Fruit fly (Drosophila melanogaster) whole organism, embryonic: ENCODE data around the gene Oatp26F.

Source experiments
- Ada2b ChIP-seq: fragments of 200-800 bp; sonication (Bioruptor generic); IDR thresholded peaks from 2 replicates; pipeline ENCODE4 v1.3.6; 2022; ENCODE audit warnings: missing biosample characterization, missing genetic modification characterization
- B-H1 ChIP-seq: fragments of 200-800 bp; sonication (Bioruptor generic); IDR thresholded peaks from 3 replicates; pipeline ENCODE4 v1.3.6; 2022; ENCODE audit warnings: missing biosample characterization, missing genetic modification characterization
- Bdp1 ChIP-seq: fragments of 200-800 bp; sonication (Bioruptor generic); optimal IDR thresholded peaks from 3 replicates; lab custom pipeline; 2016; ENCODE audit warnings: missing biosample characterization, missing genetic modification characterization
- CG13775 ChIP-seq: fragments of 200-800 bp; sonication (Bioruptor generic); optimal IDR thresholded peaks from 3 replicates; lab custom pipeline; 2017; ENCODE audit warnings: missing biosample characterization, mild to moderate bottlenecking, missing genetic modification characterization
- CG14710 ChIP-seq: fragments of 200-800 bp; sonication (Bioruptor generic); optimal IDR thresholded peaks from 3 replicates; lab custom pipeline; 2019; ENCODE audit warnings: missing biosample characterization, mild to moderate bottlenecking, missing genetic modification characterization, moderate library complexity
- CG15479 ChIP-seq: fragments of 200-800 bp; sonication (Bioruptor generic); optimal IDR thresholded peaks from 3 replicates; lab custom pipeline; 2019; ENCODE audit warnings: missing biosample characterization, mild to moderate bottlenecking, missing genetic modification characterization, moderate library complexity
- CG1647 ChIP-seq: fragments of 200-800 bp; sonication (Bioruptor generic); optimal IDR thresholded peaks from 3 replicates; lab custom pipeline; 2016; ENCODE audit warnings: missing biosample characterization, missing genetic modification characterization
- CG17328 ChIP-seq: fragments of 200-800 bp; sonication (Bioruptor generic); IDR thresholded peaks from 2 replicates; pipeline ENCODE4 v1.3.6; 2022; ENCODE audit warnings: missing biosample characterization, missing genetic modification characterization
- CG17802 ChIP-seq: fragments of 200-800 bp; sonication (Bioruptor generic); optimal IDR thresholded peaks from 2 replicates; lab custom pipeline; 2018; ENCODE audit warnings: missing biosample characterization, mild to moderate bottlenecking, missing genetic modification characterization, moderate library complexity
- CG2116 ChIP-seq: fragments of 200-800 bp; sonication (Bioruptor generic); optimal IDR thresholded peaks from 3 replicates; lab custom pipeline; 2018; ENCODE audit warnings: missing biosample characterization, mild to moderate bottlenecking, missing genetic modification characterization
- CG2199 ChIP-seq: fragments of 200-800 bp; sonication (Bioruptor generic); IDR thresholded peaks from 3 replicates; pipeline ENCODE4 v1.3.6; 2022; ENCODE audit warnings: missing biosample characterization, missing genetic modification characterization
- CG2889 ChIP-seq: fragments of 200-800 bp; sonication (Bioruptor generic); IDR thresholded peaks from 3 replicates; pipeline ENCODE4 v1.3.6; 2022; ENCODE audit warnings: missing biosample characterization, missing genetic modification characterization
- CG30431 ChIP-seq: fragments of 200-800 bp; sonication (Bioruptor generic); optimal IDR thresholded peaks from 2 replicates; lab custom pipeline; 2017; ENCODE audit warnings: missing biosample characterization, missing genetic modification characterization
- CG32532 ChIP-seq: fragments of 200-800 bp; sonication (Bioruptor generic); IDR thresholded peaks from 2 replicates; pipeline ENCODE4 v1.3.6; 2022; ENCODE audit warnings: missing biosample characterization, missing genetic modification characterization
- CG34224 ChIP-seq: fragments of 200-800 bp; sonication (Bioruptor generic); IDR thresholded peaks from 3 replicates; pipeline ENCODE4 v1.3.6; 2022; ENCODE audit warnings: missing biosample characterization, missing genetic modification characterization; ENCODE audit not compliant: partially characterized antibody
- CG34376 ChIP-seq: fragments of 200-800 bp; sonication (Bioruptor generic); optimal IDR thresholded peaks from 2 replicates; lab custom pipeline; 2018; ENCODE audit warnings: missing biosample characterization, mild to moderate bottlenecking, missing genetic modification characterization
- CG7372 ChIP-seq: fragments of 200-800 bp; sonication (Bioruptor generic); IDR thresholded peaks from 2 replicates; pipeline ENCODE4 v1.3.6; 2022; ENCODE audit warnings: missing biosample characterization, missing genetic modification characterization
- CG7786 ChIP-seq: fragments of 200-800 bp; sonication (Bioruptor generic); optimal IDR thresholded peaks from 2 replicates; lab custom pipeline; 2016; ENCODE audit warnings: missing biosample characterization, missing genetic modification characterization
- CG8281 ChIP-seq: fragments of 200-800 bp; sonication (Bioruptor generic); optimal IDR thresholded peaks from 2 replicates; lab custom pipeline; 2018; ENCODE audit warnings: missing biosample characterization, mild to moderate bottlenecking, missing genetic modification characterization, moderate library complexity
- CG9727 ChIP-seq: fragments of 200-800 bp; sonication (Bioruptor generic); optimal IDR thresholded peaks from 3 replicates; lab custom pipeline; 2017; ENCODE audit warnings: missing biosample characterization, mild to moderate bottlenecking, missing genetic modification characterization
- CrebB ChIP-seq: fragments of 200-800 bp; sonication (Bioruptor generic); optimal IDR thresholded peaks from 3 replicates; lab custom pipeline; 2018; ENCODE audit warnings: missing biosample characterization, mild to moderate bottlenecking, missing genetic modification characterization
- Dek ChIP-seq: fragments of 200-800 bp; sonication (Bioruptor generic); optimal IDR thresholded peaks from 3 replicates; lab custom pipeline; 2019; ENCODE audit warnings: missing biosample characterization, mild to moderate bottlenecking, missing genetic modification characterization, moderate library complexity
- Elba2 ChIP-seq: fragments of 200-800 bp; sonication (Bioruptor generic); optimal IDR thresholded peaks from 3 replicates; lab custom pipeline; 2016; ENCODE audit warnings: missing biosample characterization, missing genetic modification characterization
- Fer1 ChIP-seq: fragments of 200-800 bp; sonication (Bioruptor generic); optimal IDR thresholded peaks from 2 replicates; lab custom pipeline; 2017; ENCODE audit warnings: missing biosample characterization, mild to moderate bottlenecking, missing genetic modification characterization
- Jarid2 ChIP-seq: fragments of 200-800 bp; sonication (Bioruptor generic); optimal IDR thresholded peaks from 3 replicates; lab custom pipeline; 2017; ENCODE audit warnings: mild to moderate bottlenecking, missing biosample characterization, missing genetic modification reagents, missing genetic modification characterization
- Mes4 ChIP-seq: fragments of 200-800 bp; sonication (Bioruptor generic); optimal IDR thresholded peaks from 2 replicates; lab custom pipeline; 2016; ENCODE audit warnings: missing biosample characterization, missing genetic modification characterization
- Myb ChIP-seq: fragments of 200-800 bp; sonication (Bioruptor generic); optimal IDR thresholded peaks from 2 replicates; lab custom pipeline; 2016; ENCODE audit warnings: missing biosample characterization, missing genetic modification characterization
- NFAT ChIP-seq: fragments of 200-800 bp; sonication (Bioruptor generic); IDR thresholded peaks from 2 replicates; pipeline ENCODE4 v1.3.6; 2022; ENCODE audit warnings: missing biosample characterization, missing genetic modification characterization
- Side ChIP-seq: fragments of 200-800 bp; sonication (Bioruptor generic); optimal IDR thresholded peaks from 2 replicates; lab custom pipeline; 2016; ENCODE audit warnings: missing biosample characterization, missing genetic modification characterization
- Stat92E ChIP-seq, 3 experiments: fragments of >200 bp in 2 of 3; fragments of 200-800 bp in 1 of 3; sonication (Bioruptor generic) in 1 of 3; optimal IDR thresholded peaks; 2 replicates each; lab custom pipeline; 2017 to 2019; ENCODE audit warnings: missing biosample characterization in 3 of 3, missing genetic modification characterization in 3 of 3, mild to moderate bottlenecking in 1 of 3, moderate library complexity in 1 of 3
- ap ChIP-seq: fragments of 200-800 bp; sonication (Bioruptor generic); IDR thresholded peaks from 2 replicates; pipeline ENCODE4 v1.3.6; 2022; ENCODE audit warnings: missing biosample characterization, missing genetic modification characterization
- bcd ChIP-seq: fragments of 200-800 bp; sonication (Bioruptor generic); optimal IDR thresholded peaks from 2 replicates; lab custom pipeline; 2017; ENCODE audit warnings: missing biosample characterization, mild to moderate bottlenecking, missing genetic modification characterization
- bowl ChIP-seq: fragments of 200-800 bp; sonication (Bioruptor generic); IDR thresholded peaks from 2 replicates; pipeline ENCODE4 v1.3.6; 2022; ENCODE audit warnings: missing biosample characterization, missing genetic modification characterization
- br ChIP-seq: fragments of >200 bp; optimal IDR thresholded peaks from 2 replicates; lab custom pipeline; 2017
- crp ChIP-seq, 2 experiments: fragments of 200-800 bp; sonication (Bioruptor generic); optimal IDR thresholded peaks; 2 replicates in 1 of 2; 3 replicates in 1 of 2; lab custom pipeline; 2017; ENCODE audit warnings: missing biosample characterization in 2 of 2, missing genetic modification characterization in 2 of 2, mild to moderate bottlenecking in 1 of 2, moderate library complexity in 1 of 2
- disco-r ChIP-seq: fragments of 200-800 bp; sonication (Bioruptor generic); optimal IDR thresholded peaks from 2 replicates; lab custom pipeline; 2016; ENCODE audit warnings: missing biosample characterization, missing genetic modification characterization
- fd64A ChIP-seq: fragments of 200-800 bp; sonication (Bioruptor generic); optimal IDR thresholded peaks from 3 replicates; lab custom pipeline; 2018; ENCODE audit warnings: missing biosample characterization, mild to moderate bottlenecking, missing genetic modification characterization
- grn ChIP-seq: fragments of 200-800 bp; sonication (Bioruptor generic); optimal IDR thresholded peaks from 3 replicates; lab custom pipeline; 2017; ENCODE audit warnings: missing biosample characterization, missing genetic modification characterization
- ind ChIP-seq: fragments of 200-800 bp; sonication (Bioruptor generic); optimal IDR thresholded peaks from 3 replicates; lab custom pipeline; 2016; ENCODE audit warnings: missing biosample characterization, missing genetic modification characterization
- kni ChIP-seq: fragments of 200-800 bp; sonication (Bioruptor generic); optimal IDR thresholded peaks from 3 replicates; lab custom pipeline; 2017; ENCODE audit warnings: mild to moderate bottlenecking, missing biosample characterization, missing genetic modification reagents, missing genetic modification characterization
- lab ChIP-seq: fragments of 200-800 bp; sonication (Bioruptor generic); optimal IDR thresholded peaks from 3 replicates; lab custom pipeline; 2017; ENCODE audit warnings: missing biosample characterization, missing genetic modification characterization, mild to moderate bottlenecking, moderate library complexity, missing genetic modification reagents
- mam ChIP-seq: fragments of 200-800 bp; sonication (Bioruptor generic); optimal IDR thresholded peaks from 3 replicates; lab custom pipeline; 2016; ENCODE audit warnings: missing biosample characterization, missing genetic modification characterization
- otp ChIP-seq: fragments of 200-800 bp; sonication (Bioruptor generic); IDR thresholded peaks from 3 replicates; pipeline ENCODE4, ENCODE4 v1.3.6; 2022; ENCODE audit warnings: missing biosample characterization, missing genetic modification characterization
- pb ChIP-seq: fragments of 200-800 bp; sonication (Bioruptor generic); optimal IDR thresholded peaks from 3 replicates; lab custom pipeline; 2016; ENCODE audit warnings: missing biosample characterization, missing genetic modification characterization
- psq ChIP-seq: fragments of 200-800 bp; sonication (Bioruptor generic); optimal IDR thresholded peaks from 2 replicates; lab custom pipeline; 2017; ENCODE audit warnings: missing biosample characterization, missing genetic modification characterization
- sc ChIP-seq, 3 experiments: fragments of >200 bp in 2 of 3; fragments of 200-800 bp in 1 of 3; sonication (Bioruptor generic) in 1 of 3; optimal IDR thresholded peaks; 2 replicates in 2 of 3; 3 replicates in 1 of 3; lab custom pipeline; 2017; ENCODE audit warnings: mild to moderate bottlenecking in 1 of 3, missing biosample characterization in 1 of 3, missing genetic modification characterization in 1 of 3, missing genetic modification reagents in 1 of 3
- seq ChIP-seq: fragments of 200-800 bp; sonication (Bioruptor generic); IDR thresholded peaks from 2 replicates; pipeline ENCODE4 v1.3.6; 2022; ENCODE audit warnings: missing biosample characterization, missing genetic modification characterization
- sob ChIP-seq: fragments of 200-800 bp; sonication (Bioruptor generic); IDR thresholded peaks from 2 replicates; pipeline ENCODE4 v1.3.6; 2022; ENCODE audit warnings: missing biosample characterization, missing genetic modification characterization
- vfl ChIP-seq: fragments of 200-800 bp; sonication (Bioruptor generic); optimal IDR thresholded peaks from 2 replicates; lab custom pipeline; 2016; ENCODE audit warnings: missing biosample characterization, missing genetic modification characterization
- wdn ChIP-seq: fragments of 200-800 bp; sonication (Bioruptor generic); IDR thresholded peaks from 2 replicates; pipeline ENCODE4 v1.3.6; 2022; ENCODE audit warnings: missing biosample characterization, missing genetic modification characterization

Gene Oatp26F

DNA sequence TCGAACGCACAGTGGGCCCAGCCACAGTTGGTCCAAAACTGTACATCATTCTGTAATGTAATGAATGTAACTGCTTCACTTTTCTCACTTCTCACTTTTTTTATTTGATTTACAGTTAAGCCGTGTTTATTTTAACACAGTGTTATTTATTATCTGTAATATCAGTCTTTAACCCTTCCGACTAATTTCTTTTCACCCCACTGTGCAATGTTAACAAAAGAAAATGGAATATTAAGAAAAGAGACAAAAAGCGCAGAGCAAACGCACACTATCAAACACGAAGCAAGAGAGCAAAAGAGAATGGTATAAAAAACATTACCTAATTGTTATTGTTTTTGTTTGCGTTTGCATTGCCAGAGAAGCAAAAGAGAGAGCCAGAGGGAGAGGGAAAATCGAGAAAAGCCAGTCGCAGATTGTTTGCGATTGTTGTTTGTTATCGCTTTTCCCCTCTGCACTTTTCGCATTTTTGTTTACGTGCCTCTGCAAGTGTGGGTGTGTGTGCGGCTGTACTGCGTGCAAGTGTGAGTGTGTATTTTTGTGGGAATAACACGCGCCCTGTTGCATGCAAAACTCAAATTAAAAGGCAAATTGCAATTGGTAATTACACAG is 15.0 kb upstream of the Oatp26F start (continued):
- no peak for TF ChIP-seq sc (optimal IDR thresholded peaks at IDR 0.05; lab: Kevin White, UChicago)
- TF ChIP-seq sc (GFP tag; optimal IDR thresholded peaks at IDR 0.05; lab: Kevin White, UChicago) = peak; percentile 98
- TF ChIP-seq CrebB (tag; lab: Kevin White, UChicago) = peak; percentile 97
- TF ChIP-seq CG9727 = peak; percentile 98
- TF ChIP-seq Jarid2 = peak; percentile 88
- TF ChIP-seq CG14710 (tag; lab: Kevin White, UChicago) = peak; percentile 97
- no peak for TF ChIP-seq br
- peak; percentile 97 for TF ChIP-seq CG1647
- TF ChIP-seq CG2199 (GFP tag; lab: Robert Waterston, UW) = peak; percentile 98
- TF ChIP-seq Myb = peak; percentile 90
- peak; percentile 98 for TF ChIP-seq CG17328
- peak; percentile 65 for TF ChIP-seq Elba2 (GFP tag; lab: Kevin White, UChicago)
- TF ChIP-seq CG34224 = no peak
- peak; percentile 98 for TF ChIP-seq Fer1 (GFP tag; lab: Kevin White, UChicago)
- peak; percentile 98 for TF ChIP-seq Ada2b (GFP tag; lab: Robert Waterston, UW)
- TF ChIP-seq CG17802 (tag; lab: Kevin White, UChicago) = peak; percentile 88
- peak; percentile 97 for TF ChIP-seq fd64A (GFP tag; lab: Kevin White, UChicago)
- peak; percentile 98 for TF ChIP-seq otp (GFP tag; lab: Robert Waterston, UW)
- peak; percentile 96 for TF ChIP-seq CG34376 (GFP tag; lab: Kevin White, UChicago)
- TF ChIP-seq Bdp1 (GFP tag; lab: Kevin White, UChicago) = peak; percentile 95
- TF ChIP-seq CG13775 (GFP tag; lab: Kevin White, UChicago) = peak; percentile 96
- peak; percentile 98 for TF ChIP-seq Side (GFP tag; lab: Kevin White, UChicago)
- TF ChIP-seq vfl (GFP tag; lab: Kevin White, UChicago) = peak; percentile 96
- TF ChIP-seq wdn = peak; percentile 94
- peak; percentile 96 for TF ChIP-seq sob (GFP tag; lab: Robert Waterston, UW)
- TF ChIP-seq NFAT (GFP tag; lab: Robert Waterston, UW) = peak; percentile 96
- TF ChIP-seq CG8281 = peak; percentile 92
- peak; percentile 97 for TF ChIP-seq CG32532 (GFP tag; lab: Robert Waterston, UW)
- peak; percentile 98 for TF ChIP-seq pb (GFP tag; lab: Kevin White, UChicago)
- peak; percentile 98 for TF ChIP-seq mam
- peak; percentile 34 to 73 for TF ChIP-seq crp (GFP tag; optimal IDR thresholded peaks at IDR 0.05; lab: Kevin White, UChicago)
- TF ChIP-seq kni (GFP tag; lab: Kevin White, UChicago) = peak; percentile 97
- peak; percentile 98 for TF ChIP-seq CG30431 (GFP tag; lab: Kevin White, UChicago)
- peak; percentile 92 for TF ChIP-seq CG2116
- peak in 1 of 3 experiments; percentile 94 for TF ChIP-seq Stat92E (GFP tag; optimal IDR thresholded peaks at IDR 0.05; lab: Kevin White, UChicago)
- TF ChIP-seq Dek = peak; percentile 96
- peak; percentile 98 for TF ChIP-seq disco-r (GFP tag; lab: Kevin White, UChicago)
- peak; percentile 99 for TF ChIP-seq Mes4 (GFP tag; lab: Kevin White, UChicago)
- TF ChIP-seq lab (GFP tag; lab: Kevin White, UChicago) = peak; percentile 99
- TF ChIP-seq CG2889 (GFP tag; lab: Robert Waterston, UW) = peak; percentile 93
- peak; percentile 97 for TF ChIP-seq ap
- peak; percentile 96 for TF ChIP-seq CG7372 (GFP tag; lab: Robert Waterston, UW)
- peak; percentile 89 for TF ChIP-seq CG15479 (GFP tag; lab: Kevin White, UChicago)
- TF ChIP-seq CG7786 (GFP tag; lab: Kevin White, UChicago) = peak; percentile 98
- TF ChIP-seq ind (GFP tag; lab: Kevin White, UChicago) = peak; percentile 98
- peak; percentile 98 for TF ChIP-seq bcd (GFP tag; lab: Kevin White, UChicago)
- peak; percentile 98 for TF ChIP-seq seq
- peak; percentile 83 for TF ChIP-seq grn (GFP tag; lab: Kevin White, UChicago)
- TF ChIP-seq bowl (GFP tag; lab: Robert Waterston, UW) = peak; percentile 95
- peak; percentile 97 for TF ChIP-seq B-H1 (GFP tag; lab: Robert Waterston, UW)
- TF ChIP-seq psq (GFP tag; lab: Kevin White, UChicago) = peak; percentile 97
